Worm (Caenorhabditis elegans): ENCODE results near the gene Y39E4B.11.

The Y39E4B.11 gene

ce11 chrIII:13204682-13205081 is at the start of gene Y39E4B.11:
Gene Y39E4B.11, plus strand, starts transcription at chrIII:13204982.
- no peak for TF ChIP-seq efl-1 (optimal IDR thresholded peaks at IDR 0.05)
- peak in 1 of 2 experiments; percentile 31 for TF ChIP-seq efl-1 (GFP tag; optimal IDR thresholded peaks at IDR 0.05 in 1 of 2)
- no peak for TF ChIP-seq nhr-71 (tag; optimal IDR thresholded peaks at IDR 0.05)

- TF ChIP-seq ceh-90 (tag; optimal IDR thresholded peaks at IDR 0.05) (no peak), snu-23 (GFP tag; optimal IDR thresholded peaks at IDR 0.05) (no peak), nhr-77 (tag; optimal IDR thresholded peaks at IDR 0.05) (no peak), mef-2 (tag; optimal IDR thresholded peaks at IDR 0.05) (no peak), pax-3 (tag; optimal IDR thresholded peaks at IDR 0.05) (peak; percentile 18), unc-98 (GFP tag; IDR thresholded peaks at IDR 0.05) (no peak), rnt-1 (tag; optimal IDR thresholded peaks at IDR 0.05) (no peak), lin-13 (GFP tag; optimal IDR thresholded peaks at IDR 0.05) (no peak), elt-3 (tag; optimal IDR thresholded peaks at IDR 0.05) (no peak), unc-130 (tag; optimal IDR thresholded peaks at IDR 0.05) (no peak), lin-15B (tag; optimal IDR thresholded peaks at IDR 0.05) (no peak), nhr-19 (GFP tag; conservative IDR thresholded peaks at IDR 0.05) (no peak), Y116A8C.19 (tag; optimal IDR thresholded peaks at IDR 0.05; ENCODE audit: borderline replicate concordance) (no peak), ceh-63 (GFP tag; optimal IDR thresholded peaks at IDR 0.05) (no peak), nhr-20 (tag; optimal IDR thresholded peaks at IDR 0.05) (no peak), isw-1 (GFP tag; IDR thresholded peaks at IDR 0.05) (peak; percentile 13; the same call in 1 of the 2 replicates), lin-35 (GFP tag; optimal IDR thresholded peaks at IDR 0.05) (peak; percentile 43 to 81), hlh-4 (tag; optimal IDR thresholded peaks at IDR 0.05) (no peak), blmp-1 (tag; optimal IDR thresholded peaks at IDR 0.05) (no peak), mdl-1 (tag; optimal IDR thresholded peaks at IDR 0.05) (no peak), sox-4 (tag; optimal IDR thresholded peaks at IDR 0.05) (no peak), F16B12.6 (tag; optimal IDR thresholded peaks at IDR 0.05) (no peak), efl-1 (optimal IDR thresholded peaks at IDR 0.05) (peak; percentile 66 to 78), efl-1 (GFP tag; optimal IDR thresholded peaks at IDR 0.05 in 1 of 2) (peak; percentile 63 to 97), nhr-85 (tag) (no peak), dpl-1 (GFP tag; optimal IDR thresholded peaks at IDR 0.05) (peak; percentile 54 to 74 (median 71)), lsy-2 (tag; optimal IDR thresholded peaks at IDR 0.05) (peak in 1 of 2 experiments; percentile 21), C16A3.4 (tag; optimal IDR thresholded peaks at IDR 0.05) (no peak), ztf-11 (tag; optimal IDR thresholded peaks at IDR 0.05) (no peak), efl-3 (GFP tag; optimal IDR thresholded peaks at IDR 0.05) (no peak), tbx-2 (tag; optimal IDR thresholded peaks at IDR 0.05) (peak; percentile 15), irx-1 (tag; optimal IDR thresholded peaks at IDR 0.05) (no peak)
Measured at ce11 chrIII:13160636-13161035, 44.1 kb upstream of the Y39E4B.11 start.

DNA sequence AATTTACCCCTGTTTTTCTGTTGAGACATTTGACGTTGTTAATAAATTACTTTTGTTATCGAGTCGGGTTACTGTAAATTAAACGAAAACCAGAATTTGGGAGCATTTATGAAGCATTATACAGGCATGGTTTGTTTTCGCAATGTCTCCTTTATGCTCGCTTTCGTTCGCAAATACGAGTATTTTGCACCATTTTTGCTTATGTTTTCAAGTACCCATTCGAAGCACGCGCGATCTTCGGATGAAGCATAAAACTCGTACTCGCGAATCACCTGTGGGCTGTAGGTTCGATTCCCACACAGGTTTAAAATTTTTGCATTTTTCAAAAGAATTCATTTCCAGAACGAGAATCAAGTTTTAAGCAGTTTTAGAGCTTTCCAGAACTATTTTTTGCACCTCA is 39.9 kb upstream of the Y39E4B.11 start:
- no peak for TF ChIP-seq sox-4 (tag; optimal IDR thresholded peaks at IDR 0.05)
- TF ChIP-seq mab-9 (GFP tag; IDR thresholded peaks at IDR 0.05): no peak
- TF ChIP-seq unc-30 (tag; optimal IDR thresholded peaks at IDR 0.05): no peak
- no peak for TF ChIP-seq unc-62 (GFP tag; optimal IDR thresholded peaks at IDR 0.05)
- TF ChIP-seq egl-13 (tag; optimal IDR thresholded peaks at IDR 0.05): no peak

ce11 chrIII:13169464-13169966 is 35.3 kb upstream of the Y39E4B.11 start, which contains the start of the genes snpc-1.2 and Y39E4B.5:
Gene snpc-1.2, minus strand, starts transcription at chrIII:13169541.
Gene Y39E4B.5, plus strand, starts transcription at chrIII:13169916.
- peak in 1 of 2 experiments; percentile 11 for TF ChIP-seq lin-35 (GFP tag; optimal IDR thresholded peaks at IDR 0.05)
- TF ChIP-seq efl-1 (optimal IDR thresholded peaks at IDR 0.05): peak; percentile 47 to 70
- peak in 1 of 2 experiments; percentile 53 for TF ChIP-seq efl-1 (GFP tag; optimal IDR thresholded peaks at IDR 0.05 in 1 of 2)
- TF ChIP-seq snu-23 (GFP tag; optimal IDR thresholded peaks at IDR 0.05): no peak
- TF ChIP-seq dpl-1 (GFP tag; optimal IDR thresholded peaks at IDR 0.05): peak in 2 of 3 experiments; percentile 21 to 53

Data from whole organism, L1 larva.